Worm (Caenorhabditis elegans) whole organism, late embryonic: ENCODE data around the gene noca-2.

Source experiments
- ama-1 ChIP-seq: fragments of 150-350 bp; optimal IDR thresholded peaks from 2 replicates; lab custom pipeline; 2014
- che-1 ChIP-seq: sonication (generic microtip); optimal IDR thresholded peaks from 2 replicates; lab custom pipeline; 2016; ENCODE audit warnings: mild to moderate bottlenecking, missing genetic modification characterization, missing compliant biosample characterization
- elt-2 ChIP-seq: sonication (generic microtip); optimal IDR thresholded peaks from 2 replicates; lab custom pipeline; 2016; ENCODE audit warnings: missing genetic modification reagents, missing genetic modification characterization, missing compliant biosample characterization
- npax-4 ChIP-seq: sonication (generic microtip); optimal IDR thresholded peaks from 2 replicates; lab custom pipeline; 2016; ENCODE audit warnings: missing genetic modification characterization, missing compliant biosample characterization
- tbx-2 ChIP-seq: sonication (generic microtip); optimal IDR thresholded peaks from 2 replicates; lab custom pipeline; 2016; ENCODE audit warnings: missing genetic modification characterization, missing compliant biosample characterization
- ztf-16 ChIP-seq: sonication (generic microtip); optimal IDR thresholded peaks from 2 replicates; lab custom pipeline; 2017; ENCODE audit warnings: missing genetic modification characterization, missing compliant biosample characterization

DNA sequence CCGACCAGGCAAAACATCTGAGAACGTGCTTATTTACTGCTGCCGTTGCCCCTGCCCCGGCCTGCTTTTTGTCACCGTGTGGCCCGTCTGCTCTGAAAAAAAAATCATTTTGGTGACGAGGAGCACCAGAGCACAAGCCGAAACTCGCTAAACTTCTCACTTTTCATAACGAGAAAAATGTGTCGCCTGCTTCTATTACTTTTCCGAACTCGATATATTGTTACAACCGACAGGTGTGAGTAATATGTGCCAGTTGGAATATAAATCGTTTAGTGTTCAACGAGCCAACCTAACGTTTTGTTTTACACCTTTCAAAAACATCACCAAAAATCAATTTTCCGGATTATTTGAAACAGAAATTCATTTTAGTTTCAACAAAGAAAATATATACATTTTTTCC is 29.2 kb upstream of the noca-2 start:
- TF ChIP-seq ztf-16 (no peak), elt-2 (tag; lab: Kevin White, UChicago) (no peak), ama-1 (no peak), npax-4 (tag; lab: Kevin White, UChicago) (no peak), tbx-2 (tag; lab: Kevin White, UChicago) (no peak), che-1 (tag; lab: Kevin White, UChicago) (no peak)
